Worm (Caenorhabditis elegans): ENCODE results near the gene K09F5.1.

DNA sequence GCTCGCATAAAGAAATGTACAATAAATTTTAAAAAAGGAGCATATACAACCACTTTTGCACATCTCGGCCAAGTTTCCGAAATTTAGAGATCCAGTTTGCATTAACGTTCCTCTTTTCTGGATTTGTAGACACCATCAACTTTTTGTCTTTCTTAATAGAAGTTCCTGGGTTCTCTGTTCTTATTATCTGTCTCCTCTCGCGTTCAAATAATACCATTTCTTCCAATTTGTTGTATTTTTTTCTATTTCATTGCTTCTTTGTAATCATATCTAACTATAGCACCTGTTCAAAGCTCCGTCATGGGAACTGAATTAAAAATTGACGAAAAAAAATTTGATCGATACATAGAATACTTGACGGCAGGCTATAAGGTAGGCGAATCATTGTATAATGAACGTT lies at the start of gene K09F5.1:
- no peak for TF ChIP-seq him-1 (tag; optimal IDR thresholded peaks at IDR 0.05)
- TF ChIP-seq W03F9.2 (tag; optimal IDR thresholded peaks at IDR 0.05), result no peak
- TF ChIP-seq dao-5 (tag; optimal IDR thresholded peaks at IDR 0.05), result no peak
